Fruit fly (Drosophila melanogaster): ENCODE results near the gene pins.

Gene pins

DNA sequence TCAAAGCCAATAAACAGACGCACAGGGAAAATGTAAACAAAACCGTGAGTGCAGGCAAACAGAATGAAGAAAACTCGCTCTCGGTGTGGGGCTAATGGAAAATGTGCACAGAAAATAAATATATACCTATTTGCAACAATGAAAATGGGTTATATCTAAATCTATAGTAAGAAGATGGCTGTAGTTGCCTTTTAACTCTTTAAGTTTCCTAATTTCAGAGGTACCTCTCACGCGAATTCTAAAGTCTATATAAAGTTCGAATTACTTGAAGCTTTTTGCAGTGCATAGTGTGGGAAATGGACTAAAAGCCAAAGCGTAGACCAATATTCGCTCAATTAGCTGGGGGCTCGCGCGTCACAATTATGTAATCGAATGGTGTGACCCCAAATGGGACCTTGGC is 27.7 kb upstream of the pins start (continued):
- TF ChIP-seq CG10267 (tag; optimal IDR thresholded peaks at IDR 0.05) = peak; percentile 74
- peak; percentile 56 for TF ChIP-seq cato (GFP tag; optimal IDR thresholded peaks at IDR 0.05; ENCODE audit: borderline replicate concordance)
- TF ChIP-seq NK7.1 (GFP tag; optimal IDR thresholded peaks at IDR 0.05) = peak; percentile 51
- TF ChIP-seq B-H1 (GFP tag; IDR thresholded peaks at IDR 0.05) = peak; percentile 69
- TF ChIP-seq CG15696 (tag; optimal IDR thresholded peaks at IDR 0.05) = peak; percentile 47
- TF ChIP-seq Doc2 (GFP tag; IDR thresholded peaks at IDR 0.05) = no peak
- no peak for TF ChIP-seq CG14965 (GFP tag; optimal IDR thresholded peaks at IDR 0.05; ENCODE audit: borderline replicate concordance)
- TF ChIP-seq gro (GFP tag; optimal IDR thresholded peaks at IDR 0.05) = peak; percentile 42
- TF ChIP-seq lbe (GFP tag; optimal IDR thresholded peaks at IDR 0.05) = no peak
- peak; percentile 51 for TF ChIP-seq pho (GFP tag; optimal IDR thresholded peaks at IDR 0.05)
- peak; percentile 85 for TF ChIP-seq CG10979 (tag; optimal IDR thresholded peaks at IDR 0.05)
- peak; percentile 19; the same call in 1 of the 2 replicates for TF ChIP-seq Taf1 (GFP tag; IDR thresholded peaks at IDR 0.05)
- TF ChIP-seq Xrp1 (GFP tag; IDR thresholded peaks at IDR 0.05) = peak; percentile 90
- peak; percentile 92 for TF ChIP-seq Drgx (GFP tag; IDR thresholded peaks at IDR 0.05)
- TF ChIP-seq ham (GFP tag; IDR thresholded peaks at IDR 0.05) = no peak
- no peak for TF ChIP-seq fd102C (GFP tag; optimal IDR thresholded peaks at IDR 0.05)
- peak; percentile 80 for TF ChIP-seq CG17829 (tag; optimal IDR thresholded peaks at IDR 0.05)
- peak; percentile 75 for TF ChIP-seq CG8359 (GFP tag; optimal IDR thresholded peaks at IDR 0.05; ENCODE audit: borderline replicate concordance)
- TF ChIP-seq D19B (GFP tag; optimal IDR thresholded peaks at IDR 0.05) = peak; percentile 43
- no peak for TF ChIP-seq CG2129 (GFP tag; IDR thresholded peaks at IDR 0.05; ENCODE audit: partially characterized antibody)
- TF ChIP-seq CG18011 (GFP tag; optimal IDR thresholded peaks at IDR 0.05) = peak; percentile 28
- peak; percentile 68; the same call in 2 of the 3 replicates for TF ChIP-seq CG14050 (GFP tag; IDR thresholded peaks at IDR 0.05)
- peak; percentile 69 for TF ChIP-seq Side (GFP tag; optimal IDR thresholded peaks at IDR 0.05)
- peak; percentile 79 for TF ChIP-seq nau (GFP tag; optimal IDR thresholded peaks at IDR 0.05)
- TF ChIP-seq CG6689 (GFP tag; IDR thresholded peaks at IDR 0.05) = peak; percentile 80
- peak; percentile 75 for TF ChIP-seq fd64A (GFP tag; optimal IDR thresholded peaks at IDR 0.05)
- peak; percentile 70 for TF ChIP-seq CG5180 (GFP tag; optimal IDR thresholded peaks at IDR 0.05)
- TF ChIP-seq CG18262 (tag; optimal IDR thresholded peaks at IDR 0.05) = peak; percentile 89
- TF ChIP-seq sr (GFP tag; IDR thresholded peaks at IDR 0.05) = peak; percentile 55; the same call in 1 of the 3 replicates
- TF ChIP-seq ewg (GFP tag; optimal IDR thresholded peaks at IDR 0.05) = peak; percentile 70
- no peak for TF ChIP-seq bowl (GFP tag; IDR thresholded peaks at IDR 0.05)
- peak; percentile 68 for TF ChIP-seq CG11247 (GFP tag; IDR thresholded peaks at IDR 0.05)
- TF ChIP-seq CG43689 (GFP tag; IDR thresholded peaks at IDR 0.05) = peak; percentile 75
- peak; percentile 74 for TF ChIP-seq wdn (GFP tag; IDR thresholded peaks at IDR 0.05)
- TF ChIP-seq CG7928 (GFP tag; optimal IDR thresholded peaks at IDR 0.05) = no peak
- peak; percentile 81 for TF ChIP-seq CG8944 (GFP tag; optimal IDR thresholded peaks at IDR 0.05)
- peak; percentile 23 for TF ChIP-seq sima (GFP tag; optimal IDR thresholded peaks at IDR 0.05)
- no peak for TF ChIP-seq CG13894 (tag; optimal IDR thresholded peaks at IDR 0.05)
- no peak for TF ChIP-seq C15 (GFP tag; IDR thresholded peaks at IDR 0.05)
- peak; percentile 71 for TF ChIP-seq Hr3 (GFP tag; optimal IDR thresholded peaks at IDR 0.05)
- TF ChIP-seq Aef1 (GFP tag; IDR thresholded peaks at IDR 0.05) = peak; percentile 64
- TF ChIP-seq Kr (GFP tag; optimal IDR thresholded peaks at IDR 0.05) = no peak
- TF ChIP-seq gce (GFP tag; IDR thresholded peaks at IDR 0.05) = peak; percentile 65; the same call in 2 of the 3 replicates
- peak; percentile 64 for TF ChIP-seq CG1792 (GFP tag; optimal IDR thresholded peaks at IDR 0.05)
- peak; percentile 14 for TF ChIP-seq MESR4 (GFP tag; optimal IDR thresholded peaks at IDR 0.05)
- TF ChIP-seq Elba2 (GFP tag; optimal IDR thresholded peaks at IDR 0.05) = no peak
- TF ChIP-seq CG33557 (GFP tag; optimal IDR thresholded peaks at IDR 0.05) = peak; percentile 58
- TF ChIP-seq TFAM (GFP tag; optimal IDR thresholded peaks at IDR 0.05) = no peak
- peak; percentile 80 for TF ChIP-seq CG30403 (GFP tag; optimal IDR thresholded peaks at IDR 0.05)
- TF ChIP-seq seq (GFP tag; IDR thresholded peaks at IDR 0.05) = peak; percentile 50; the same call in 1 of the 2 replicates
- TF ChIP-seq insv (GFP tag; optimal IDR thresholded peaks at IDR 0.05) = no peak

All from whole organism, embryonic.